Worm (Caenorhabditis elegans) whole organism, late embryonic: ENCODE data around the gene F20G2.6.

Experiments
- C08G9.2 ChIP-seq: sonication (generic microtip); optimal IDR thresholded peaks from 2 replicates; lab custom pipeline; 2016; ENCODE audit warnings: mild to moderate bottlenecking, missing genetic modification characterization, moderate library complexity, missing compliant biosample characterization
- C38D4.7 ChIP-seq: fragments of 200-800 bp; sonication (Bioruptor generic); optimal IDR thresholded peaks from 2 replicates; lab custom pipeline; 2018; ENCODE audit warnings: mild to moderate bottlenecking, missing genetic modification characterization, moderate library complexity, missing compliant biosample characterization
- F13H6.1 ChIP-seq: sonication (generic microtip); optimal IDR thresholded peaks from 2 replicates; lab custom pipeline; 2016; ENCODE audit warnings: missing genetic modification characterization, missing compliant biosample characterization
- K02D7.2 ChIP-seq: sonication (generic microtip); optimal IDR thresholded peaks from 2 replicates; lab custom pipeline; 2017; ENCODE audit warnings: mild to moderate bottlenecking, missing genetic modification characterization, missing compliant biosample characterization
- T23F11.4 ChIP-seq: fragments of 200-800 bp; sonication (Bioruptor generic); optimal IDR thresholded peaks from 2 replicates; lab custom pipeline; 2018; ENCODE audit warnings: mild to moderate bottlenecking, missing genetic modification characterization, missing compliant biosample characterization
- Y22D7AL.16 ChIP-seq: sonication (generic microtip); optimal IDR thresholded peaks from 2 replicates; lab custom pipeline; 2016; ENCODE audit warnings: missing genetic modification characterization, missing compliant biosample characterization
- ama-1 ChIP-seq: fragments of 150-350 bp; optimal IDR thresholded peaks from 2 replicates; lab custom pipeline; 2014
- ceh-18 ChIP-seq: sonication (generic microtip); optimal IDR thresholded peaks from 2 replicates; lab custom pipeline; 2016; ENCODE audit warnings: missing genetic modification characterization, missing compliant biosample characterization
- ceh-19 ChIP-seq: fragments of 200-800 bp; sonication (Bioruptor generic); optimal IDR thresholded peaks from 2 replicates; lab custom pipeline; 2018; ENCODE audit warnings: mild to moderate bottlenecking, missing genetic modification characterization, missing compliant biosample characterization
- ceh-2 ChIP-seq: sonication (generic microtip); optimal IDR thresholded peaks from 2 replicates; lab custom pipeline; 2016; ENCODE audit warnings: missing genotype, missing genetic modification characterization, missing compliant biosample characterization
- ceh-30 ChIP-seq: fragments of 150-350 bp; optimal IDR thresholded peaks from 2 replicates; lab custom pipeline; 2014; ENCODE audit warnings: missing biosample characterization, missing genetic modification characterization
- ceh-31 ChIP-seq: sonication (generic microtip); optimal IDR thresholded peaks from 2 replicates; lab custom pipeline; 2016; ENCODE audit warnings: missing genetic modification characterization, missing compliant biosample characterization
- ceh-34 ChIP-seq: sonication (generic microtip); optimal IDR thresholded peaks from 2 replicates; lab custom pipeline; 2016; ENCODE audit warnings: mild to moderate bottlenecking, missing genetic modification characterization, missing compliant biosample characterization
- ceh-9 ChIP-seq: sonication (generic microtip); optimal IDR thresholded peaks from 2 replicates; lab custom pipeline; 2016; ENCODE audit warnings: mild to moderate bottlenecking, missing genetic modification characterization, inconsistent platforms, missing compliant biosample characterization
- che-1 ChIP-seq: sonication (generic microtip); optimal IDR thresholded peaks from 2 replicates; lab custom pipeline; 2016; ENCODE audit warnings: mild to moderate bottlenecking, missing genetic modification characterization, missing compliant biosample characterization
- dmd-4 ChIP-seq: sonication (generic microtip); optimal IDR thresholded peaks from 2 replicates; lab custom pipeline; 2016; ENCODE audit warnings: borderline replicate concordance, missing genetic modification characterization, missing compliant biosample characterization
- elt-4 ChIP-seq: sonication (generic microtip); optimal IDR thresholded peaks from 2 replicates; lab custom pipeline; 2016; ENCODE audit warnings: missing genetic modification characterization, missing compliant biosample characterization
- eyg-1 ChIP-seq: sonication (generic microtip); optimal IDR thresholded peaks from 2 replicates; lab custom pipeline; 2016; ENCODE audit warnings: missing genotype, missing genetic modification characterization, missing compliant biosample characterization
- fax-1 ChIP-seq: sonication (generic microtip); optimal IDR thresholded peaks from 2 replicates; lab custom pipeline; 2016; ENCODE audit warnings: missing genotype, missing genetic modification characterization, missing compliant biosample characterization
- fkh-10 ChIP-seq: fragments of 150-350 bp; optimal IDR thresholded peaks from 2 replicates; lab custom pipeline; 2014; ENCODE audit warnings: missing biosample characterization, missing genetic modification reagents, missing genetic modification characterization
- gmeb-2 ChIP-seq: sonication (generic microtip); optimal IDR thresholded peaks from 2 replicates; lab custom pipeline; 2016; ENCODE audit warnings: missing genetic modification characterization, inconsistent platforms, missing compliant biosample characterization
- hlh-13 ChIP-seq: fragments of 200-800 bp; sonication (Bioruptor generic); optimal IDR thresholded peaks from 2 replicates; lab custom pipeline; 2018; ENCODE audit warnings: mild to moderate bottlenecking, missing genetic modification characterization, missing compliant biosample characterization
- lim-6 ChIP-seq: sonication (generic microtip); optimal IDR thresholded peaks from 2 replicates; lab custom pipeline; 2016; ENCODE audit warnings: missing genetic modification characterization, missing compliant biosample characterization
- lin-11 ChIP-seq: fragments of 200-800 bp; sonication (Bioruptor generic); optimal IDR thresholded peaks from 2 replicates; lab custom pipeline; 2018; ENCODE audit warnings: mild to moderate bottlenecking, missing genetic modification characterization, missing compliant biosample characterization
- madf-2 ChIP-seq: sonication (generic microtip); optimal IDR thresholded peaks from 2 replicates; lab custom pipeline; 2017; ENCODE audit warnings: missing genetic modification characterization, missing compliant biosample characterization
- nfya-1 ChIP-seq: sonication (generic microtip); optimal IDR thresholded peaks from 2 replicates; lab custom pipeline; 2017; ENCODE audit warnings: missing genetic modification characterization, mild to moderate bottlenecking, missing compliant biosample characterization, antibody characterized with exemption, moderate library complexity
- nhr-11 ChIP-seq: fragments of 150-350 bp; optimal IDR thresholded peaks from 2 replicates; lab custom pipeline; 2014; ENCODE audit warnings: missing biosample characterization, missing genetic modification characterization
- npax-4 ChIP-seq: sonication (generic microtip); optimal IDR thresholded peaks from 2 replicates; lab custom pipeline; 2016; ENCODE audit warnings: missing genetic modification characterization, missing compliant biosample characterization
- odd-2 ChIP-seq: sonication (generic microtip); optimal IDR thresholded peaks from 2 replicates; lab custom pipeline; 2017; ENCODE audit warnings: antibody characterized with exemption, mild to moderate bottlenecking, missing genetic modification characterization, missing compliant biosample characterization
- pha-4 ChIP-seq: fragments of 150-350 bp; optimal IDR thresholded peaks from 2 replicates; lab custom pipeline; 2018; ENCODE audit warnings: missing biosample characterization, missing genetic modification reagents, missing genetic modification characterization
- pqm-1 ChIP-seq: sonication (generic microtip); optimal IDR thresholded peaks from 2 replicates; lab custom pipeline; 2016; ENCODE audit warnings: missing genetic modification characterization, missing compliant biosample characterization
- sox-2 ChIP-seq: fragments of 200-800 bp; sonication (Bioruptor generic); IDR thresholded peaks from 2 replicates; pipeline ENCODE4 v1.3.6; 2022; ENCODE audit warnings: missing genetic modification reagents, missing genetic modification characterization, missing compliant biosample characterization
- sox-4 ChIP-seq: sonication (generic microtip); optimal IDR thresholded peaks from 2 replicates; lab custom pipeline; 2017; ENCODE audit warnings: mild to moderate bottlenecking, missing genetic modification characterization, inconsistent platforms, missing compliant biosample characterization
- syd-9 ChIP-seq: sonication (generic microtip); optimal IDR thresholded peaks from 2 replicates; lab custom pipeline; 2016; ENCODE audit warnings: mild to moderate bottlenecking, missing genetic modification characterization, moderate library complexity, missing compliant biosample characterization
- tbx-2 ChIP-seq: sonication (generic microtip); optimal IDR thresholded peaks from 2 replicates; lab custom pipeline; 2016; ENCODE audit warnings: missing genetic modification characterization, missing compliant biosample characterization
- tbx-7 ChIP-seq: sonication (generic microtip); optimal IDR thresholded peaks from 2 replicates; lab custom pipeline; 2016; ENCODE audit warnings: missing genotype, missing genetic modification characterization, missing compliant biosample characterization
- ttx-3 ChIP-seq: sonication (generic microtip); optimal IDR thresholded peaks from 2 replicates; lab custom pipeline; 2016; ENCODE audit warnings: missing genetic modification reagents, missing genetic modification characterization, missing compliant biosample characterization
- unc-42 ChIP-seq: sonication (generic microtip); optimal IDR thresholded peaks from 2 replicates; lab custom pipeline; 2016; ENCODE audit warnings: missing genotype, missing genetic modification characterization, missing compliant biosample characterization
- unc-86 ChIP-seq: sonication (generic microtip); optimal IDR thresholded peaks from 2 replicates; lab custom pipeline; 2016; ENCODE audit warnings: missing genetic modification characterization, missing compliant biosample characterization

Gene F20G2.6

ce11 chrV:13725574-13725973, 37.3 kb upstream of the F20G2.6 start, which contains the start of gene fbxa-181:
Gene fbxa-181, plus strand, starts transcription at chrV:13725874.
- TF ChIP-seq ttx-3 (tag; lab: Kevin White, UChicago) (no peak), ceh-30 (tag; lab: Kevin White, UChicago) (no peak), eyg-1 (tag; lab: Kevin White, UChicago) (no peak), pha-4 (tag; lab: Kevin White, UChicago) (no peak), ceh-2 (no peak), elt-4 (tag; lab: Kevin White, UChicago) (no peak), nfya-1 (tag; lab: Kevin White, UChicago) (no peak), tbx-2 (no peak), Y22D7AL.16 (tag; lab: Kevin White, UChicago) (no peak), dmd-4 (tag; lab: Kevin White, UChicago) (no peak), F13H6.1 (tag; lab: Kevin White, UChicago) (no peak), tbx-7 (tag; lab: Kevin White, UChicago) (no peak), gmeb-2 (no peak), T23F11.4 (GFP tag; lab: Kevin White, UChicago) (no peak), ceh-9 (tag; lab: Kevin White, UChicago) (no peak), K02D7.2 (no peak), nhr-11 (tag; lab: Kevin White, UChicago) (no peak), sox-4 (tag; lab: Kevin White, UChicago) (no peak), unc-42 (tag; lab: Kevin White, UChicago) (no peak)

- no peak for TF ChIP-seq ceh-19 (GFP tag; lab: Kevin White, UChicago)
- TF ChIP-seq hlh-13 (GFP tag; lab: Kevin White, UChicago): no peak
- no peak for TF ChIP-seq che-1 (tag; lab: Kevin White, UChicago)
- TF ChIP-seq syd-9: no peak
- no peak for TF ChIP-seq Y22D7AL.16 (tag; lab: Kevin White, UChicago)
- no peak for TF ChIP-seq odd-2
- no peak for TF ChIP-seq eyg-1 (tag; lab: Kevin White, UChicago)
- TF ChIP-seq ceh-34 (tag; lab: Kevin White, UChicago): no peak
- TF ChIP-seq ceh-31 (tag; lab: Kevin White, UChicago): no peak
- TF ChIP-seq, all 69 proteins: peak for 0
Observed at ce11 chrV:13730762-13731161, 32.1 kb upstream of the F20G2.6 start, which contains the start of gene dct-17. Gene dct-17, minus strand, starts transcription at chrV:13730784.

ce11 chrV:13736147-13736546, 26.7 kb upstream of the F20G2.6 start, which contains the start of gene F35E12.6:
Gene F35E12.6, minus strand, starts transcription at chrV:13736247.
- no peak for TF ChIP-seq odd-2
- TF ChIP-seq syd-9: no peak
- TF ChIP-seq ceh-18 (tag; lab: Kevin White, UChicago): no peak
- TF ChIP-seq npax-4 (tag; lab: Kevin White, UChicago): no peak
- TF ChIP-seq ama-1 (lab: Kevin White, UChicago): no peak
- TF ChIP-seq lin-11 (tag; lab: Kevin White, UChicago): no peak
- no peak for TF ChIP-seq fax-1 (tag; lab: Kevin White, UChicago)

- no peak for TF ChIP-seq lim-6 (tag; lab: Kevin White, UChicago)
- TF ChIP-seq ceh-30 (tag; lab: Kevin White, UChicago): no peak
- no peak for TF ChIP-seq pqm-1 (tag; lab: Kevin White, UChicago)
- TF ChIP-seq fkh-10 (GFP tag; lab: Kevin White, UChicago): no peak
- no peak for TF ChIP-seq sox-2
- no peak for TF ChIP-seq ceh-19 (GFP tag; lab: Kevin White, UChicago)
- no peak for TF ChIP-seq syd-9
- no peak for TF ChIP-seq tbx-2
- TF ChIP-seq ceh-31 (tag; lab: Kevin White, UChicago): no peak
Observed at ce11 chrV:13738374-13738773, 24.5 kb upstream of the F20G2.6 start, which contains the start of gene irg-5. Gene irg-5, minus strand, starts transcription at chrV:13738474.

- no peak for TF ChIP-seq syd-9
- TF ChIP-seq C08G9.2: no peak
- TF ChIP-seq C38D4.7 (GFP tag; lab: Kevin White, UChicago): no peak
- no peak for TF ChIP-seq madf-2 (tag; lab: Kevin White, UChicago)
- no peak for TF ChIP-seq che-1 (tag; lab: Kevin White, UChicago)
- no peak for TF ChIP-seq unc-86
Observed at ce11 chrV:13739901-13740300, 23.0 kb upstream of the F20G2.6 start.
